Worm (Caenorhabditis elegans) whole organism, L4/young adult: ENCODE results near the gene pwp-1.

Source experiments
- W03F9.2 ChIP-seq: fragments of 150-350 bp; optimal IDR thresholded peaks from 2 replicates; lab custom pipeline; 2014; ENCODE audit warnings: missing biosample characterization, missing genetic modification characterization
- dao-5 ChIP-seq: sonication (generic microtip); optimal IDR thresholded peaks from 2 replicates; lab custom pipeline; 2016; ENCODE audit warnings: missing genotype, missing genetic modification characterization, moderate library complexity, missing compliant biosample characterization
- him-1 ChIP-seq: sonication (generic microtip); optimal IDR thresholded peaks from 2 replicates; lab custom pipeline; 2016; ENCODE audit warnings: missing genotype, missing genetic modification reagents, missing genetic modification characterization, missing compliant biosample characterization

pwp-1 gene

ce11 chrIV:13236485-13236884, at the start of gene pwp-1:
pwp-1 (minus strand) TSS chrIV:13236585.
- TF ChIP-seq dao-5 (tag; lab: Kevin White, UChicago) (no peak), W03F9.2 (no peak), him-1 (tag; lab: Kevin White, UChicago) (no peak)

- TF ChIP-seq dao-5 (tag; lab: Kevin White, UChicago): no peak
- no peak for TF ChIP-seq W03F9.2
- TF ChIP-seq him-1 (tag; lab: Kevin White, UChicago): no peak
Observed at ce11 chrIV:13282778-13283177, 46.4 kb upstream of the pwp-1 start, which contains the start of gene cpsf-3. cpsf-3 (minus strand) TSS chrIV:13282878.

- TF ChIP-seq W03F9.2 (no peak), dao-5 (tag; lab: Kevin White, UChicago) (no peak), him-1 (tag; lab: Kevin White, UChicago) (no peak)
Observed at ce11 chrIV:13272494-13272893, 36.1 kb upstream of the pwp-1 start, which contains the start of gene unc-26. unc-26 (minus strand) TSS chrIV:13272516.

- TF ChIP-seq W03F9.2: no peak
- TF ChIP-seq him-1 (tag; lab: Kevin White, UChicago): no peak
Observed at ce11 chrIV:13268385-13268784, 32.0 kb upstream of the pwp-1 start.

- no peak for TF ChIP-seq dao-5 (tag; lab: Kevin White, UChicago)
- TF ChIP-seq W03F9.2: no peak
- TF ChIP-seq him-1 (tag; lab: Kevin White, UChicago): no peak
Observed at ce11 chrIV:13261778-13262177, 25.4 kb upstream of the pwp-1 start.

ce11 chrIV:13258872-13259271, 22.5 kb upstream of the pwp-1 start, which contains the start of gene JC8.16:
JC8.16 (plus strand) TSS chrIV:13259172.
- TF ChIP-seq him-1 (tag; lab: Kevin White, UChicago): no peak
- no peak for TF ChIP-seq W03F9.2
- no peak for TF ChIP-seq dao-5 (tag; lab: Kevin White, UChicago)

ce11 chrIV:13255886-13256285, 19.5 kb upstream of the pwp-1 start, which contains the start of gene bus-12:
bus-12 (plus strand) TSS chrIV:13256186.
- TF ChIP-seq him-1 (tag; lab: Kevin White, UChicago): no peak
- TF ChIP-seq dao-5 (tag; lab: Kevin White, UChicago): no peak
- TF ChIP-seq W03F9.2: no peak

- TF ChIP-seq dao-5 (tag; lab: Kevin White, UChicago) (no peak), W03F9.2 (no peak), him-1 (tag; lab: Kevin White, UChicago) (no peak)
Observed at ce11 chrIV:13253841-13254240, 17.5 kb upstream of the pwp-1 start, which contains the start of gene ttr-45. ttr-45 (plus strand) TSS chrIV:13254225.

- TF ChIP-seq dao-5 (tag; lab: Kevin White, UChicago) (no peak), him-1 (tag; lab: Kevin White, UChicago) (no peak), W03F9.2 (no peak)
Observed at ce11 chrIV:13252211-13252610, 15.8 kb upstream of the pwp-1 start, which contains the start of gene ttr-51. ttr-51 (minus strand) TSS chrIV:13252311.

ce11 chrIV:13250243-13250642, 13.9 kb upstream of the pwp-1 start:
- TF ChIP-seq dao-5 (tag; lab: Kevin White, UChicago): no peak
- no peak for TF ChIP-seq W03F9.2
- TF ChIP-seq him-1 (tag; lab: Kevin White, UChicago): no peak

- TF ChIP-seq W03F9.2: no peak
- no peak for TF ChIP-seq him-1 (tag; lab: Kevin White, UChicago)
- TF ChIP-seq dao-5 (tag; lab: Kevin White, UChicago): no peak
Observed at ce11 chrIV:13247780-13248179, 11.4 kb upstream of the pwp-1 start.

- TF ChIP-seq dao-5 (tag; lab: Kevin White, UChicago) (no peak), him-1 (tag; lab: Kevin White, UChicago) (no peak), W03F9.2 (no peak)
Observed at ce11 chrIV:13246961-13247360, 10.6 kb upstream of the pwp-1 start, which contains the start of gene JC8.7. JC8.7 (plus strand) TSS chrIV:13247261.

ce11 chrIV:13244024-13244423, 7.6 kb upstream of the pwp-1 start, which contains the start of gene cox-11:
cox-11 (plus strand) TSS chrIV:13244324.
- TF ChIP-seq W03F9.2 (no peak), dao-5 (tag; lab: Kevin White, UChicago) (no peak), him-1 (tag; lab: Kevin White, UChicago) (no peak)

- TF ChIP-seq W03F9.2: no peak
- TF ChIP-seq him-1 (tag; lab: Kevin White, UChicago): no peak
- TF ChIP-seq dao-5 (tag; lab: Kevin White, UChicago): no peak
Observed at ce11 chrIV:13243375-13243774, 7.0 kb upstream of the pwp-1 start, which contains the start of gene JC8.4. JC8.4 (plus strand) TSS chrIV:13243675.

ce11 chrIV:13241340-13241739, 5.0 kb upstream of the pwp-1 start:
- no peak for TF ChIP-seq him-1 (tag; lab: Kevin White, UChicago)
- TF ChIP-seq W03F9.2: no peak
- TF ChIP-seq dao-5 (tag; lab: Kevin White, UChicago): no peak
